Worm (Caenorhabditis elegans): ENCODE measurements around the gene str-69.

ce11 chrV:3122403-3122802 lies 16.7 kb upstream of the str-69 start:
- TF ChIP-seq dve-1 (tag; optimal IDR thresholded peaks at IDR 0.05) (no peak), pag-3 (tag; optimal IDR thresholded peaks at IDR 0.05; ENCODE audit: borderline replicate concordance) (no peak), elt-2 (tag; optimal IDR thresholded peaks at IDR 0.05) (no peak), nfya-1 (tag; optimal IDR thresholded peaks at IDR 0.05) (no peak)

Data from whole organism, late embryonic.